Worm (Caenorhabditis elegans): ENCODE results near the gene dhhc-4.

DNA sequence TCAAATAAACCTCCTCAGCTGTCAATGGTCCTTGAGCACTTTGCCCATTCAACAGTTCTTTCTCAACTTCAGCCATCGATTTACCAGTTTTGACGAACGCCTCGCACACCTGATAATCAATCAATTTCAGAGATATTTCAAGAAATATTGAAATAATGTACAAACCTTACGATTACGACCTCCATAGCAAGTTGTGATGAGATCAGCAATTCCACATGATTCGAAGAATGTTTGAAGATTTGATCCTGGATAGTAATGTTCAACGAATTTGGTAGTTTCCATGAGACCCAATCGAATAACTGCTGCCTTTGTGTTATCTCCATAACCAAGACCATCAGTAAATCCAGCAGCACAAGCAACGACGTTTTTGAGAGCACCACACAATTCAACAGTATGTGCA, 12.6 kb downstream of the dhhc-4 start:
- no peak for TF ChIP-seq ZK337.2 (GFP tag; IDR thresholded peaks at IDR 0.05)
- no peak for TF ChIP-seq pha-4 (GFP tag; IDR thresholded peaks at IDR 0.05)
- no peak for TF ChIP-seq pha-4 (tag; optimal IDR thresholded peaks at IDR 0.05)
- no peak for TF ChIP-seq T26A8.4 (GFP tag; IDR thresholded peaks at IDR 0.05)
